Worm (Caenorhabditis elegans) whole organism, late embryonic: ENCODE measurements around the gene T28F3.8.

Experiments
- ama-1 ChIP-seq: fragments of 150-350 bp; optimal IDR thresholded peaks from 2 replicates; lab custom pipeline; 2014
- ceh-24 ChIP-seq: sonication (generic microtip); optimal IDR thresholded peaks from 2 replicates; lab custom pipeline; 2016; ENCODE audit warnings: mild to moderate bottlenecking, missing genetic modification characterization, missing compliant biosample characterization
- ceh-30 ChIP-seq: fragments of 150-350 bp; optimal IDR thresholded peaks from 2 replicates; lab custom pipeline; 2014; ENCODE audit warnings: missing biosample characterization, missing genetic modification characterization
- elt-4 ChIP-seq: sonication (generic microtip); optimal IDR thresholded peaks from 2 replicates; lab custom pipeline; 2016; ENCODE audit warnings: missing genetic modification characterization, missing compliant biosample characterization
- fax-1 ChIP-seq: sonication (generic microtip); optimal IDR thresholded peaks from 2 replicates; lab custom pipeline; 2016; ENCODE audit warnings: missing genotype, missing genetic modification characterization, missing compliant biosample characterization
- nfya-1 ChIP-seq: sonication (generic microtip); optimal IDR thresholded peaks from 2 replicates; lab custom pipeline; 2017; ENCODE audit warnings: missing genetic modification characterization, mild to moderate bottlenecking, missing compliant biosample characterization, antibody characterized with exemption, moderate library complexity
- pha-4 ChIP-seq: fragments of 150-350 bp; optimal IDR thresholded peaks from 2 replicates; lab custom pipeline; 2018; ENCODE audit warnings: missing biosample characterization, missing genetic modification reagents, missing genetic modification characterization
- tbx-2 ChIP-seq: sonication (generic microtip); optimal IDR thresholded peaks from 2 replicates; lab custom pipeline; 2016; ENCODE audit warnings: missing genetic modification characterization, missing compliant biosample characterization
- unc-55 ChIP-seq: sonication (generic microtip); optimal IDR thresholded peaks from 2 replicates; lab custom pipeline; 2017; ENCODE audit warnings: missing biosample characterization, missing genetic modification reagents, missing genetic modification characterization

ce11 chrIV:17341033-17341432, 33.9 kb upstream of the T28F3.8 start:
- no peak for TF ChIP-seq ceh-24 (tag; lab: Kevin White, UChicago)
- no peak for TF ChIP-seq nfya-1 (tag; lab: Kevin White, UChicago)
- no peak for TF ChIP-seq fax-1
- no peak for TF ChIP-seq ama-1
- no peak for TF ChIP-seq elt-4
- TF ChIP-seq pha-4 (tag; lab: Kevin White, UChicago), result no peak
- TF ChIP-seq unc-55 (GFP tag; lab: Kevin White, UChicago), result no peak
- TF ChIP-seq ceh-30 (tag; lab: Kevin White, UChicago), result no peak
- TF ChIP-seq tbx-2 (tag; lab: Kevin White, UChicago), result no peak
